Fruit fly (Drosophila melanogaster) S2 (cell line): ENCODE measurements around the gene ppk30.

Source experiments
- CG8478 ChIP-seq: fragments of >200 bp; optimal IDR thresholded peaks from 2 replicates; lab custom pipeline; 2018
- CTCF ChIP-seq, 2 experiments: fragments of >200 bp; optimal IDR thresholded peaks; 2 replicates each; lab custom pipeline; 2018

dm6 chr3R:29699220-29699619 lies 30.3 kb downstream of the ppk30 start:
- no peak for TF ChIP-seq CG8478 (lab: Kevin White, UChicago)
- TF ChIP-seq CTCF (optimal IDR thresholded peaks at IDR 0.05; lab: Kevin White, UChicago) = no peak
